Fruit fly (Drosophila melanogaster): ENCODE data around the gene CG7168.

The CG7168 gene

dm6 chr3R:18198518-18199118 is 27.3 kb downstream of the CG7168 start (continued):
- TF ChIP-seq CG2678 (tag; optimal IDR thresholded peaks at IDR 0.05) (peak; percentile 47), dmrt99B (tag; optimal IDR thresholded peaks at IDR 0.05) (peak; percentile 30), CG4328 (GFP tag; optimal IDR thresholded peaks at IDR 0.05) (peak; percentile 57), CG11398 (GFP tag; optimal IDR thresholded peaks at IDR 0.05) (peak; percentile 63), Dip3 (GFP tag; optimal IDR thresholded peaks at IDR 0.05) (no peak), CG7963 (GFP tag; IDR thresholded peaks at IDR 0.05; ENCODE audit: partially characterized antibody) (no peak), btn (GFP tag; optimal IDR thresholded peaks at IDR 0.05) (peak; percentile 49), croc (GFP tag; conservative IDR thresholded peaks at IDR 0.05) (no peak), slbo (GFP tag; IDR thresholded peaks at IDR 0.05) (no peak), wdn (GFP tag; IDR thresholded peaks at IDR 0.05) (no peak), sc (optimal IDR thresholded peaks at IDR 0.05) (no peak), sc (GFP tag; optimal IDR thresholded peaks at IDR 0.05) (no peak), CG17568 (GFP tag; optimal IDR thresholded peaks at IDR 0.05) (peak; percentile 68), aop (GFP tag; IDR thresholded peaks at IDR 0.05) (no peak), CG6683 (GFP tag; optimal IDR thresholded peaks at IDR 0.05) (peak; percentile 62)

dm6 chr3R:18197802-18198148 is 28.1 kb downstream of the CG7168 start:
- TF ChIP-seq CG8290 (GFP tag; optimal IDR thresholded peaks at IDR 0.05), result no peak
- TF ChIP-seq CG8290 (tag; optimal IDR thresholded peaks at IDR 0.05), result peak in 1 of 2 experiments; percentile 44
- TF ChIP-seq CG6813 (GFP tag; optimal IDR thresholded peaks at IDR 0.05), result no peak
- peak; percentile 64 for TF ChIP-seq CG9437 (GFP tag; optimal IDR thresholded peaks at IDR 0.05)
- peak; percentile 44; the same call in 3 of the 4 replicates for TF ChIP-seq Gug (GFP tag; IDR thresholded peaks at IDR 0.05)
- TF ChIP-seq lmd (GFP tag; IDR thresholded peaks at IDR 0.05), result no peak
- TF ChIP-seq dmrt99B (tag; optimal IDR thresholded peaks at IDR 0.05), result no peak
- peak; percentile 19 for TF ChIP-seq Ets65A (GFP tag)
- TF ChIP-seq CG14050 (GFP tag; IDR thresholded peaks at IDR 0.05), result no peak
- peak in 1 of 2 experiments; percentile 18 for TF ChIP-seq Trl (optimal IDR thresholded peaks at IDR 0.05)
- TF ChIP-seq Trl (GFP tag; optimal IDR thresholded peaks at IDR 0.05), result no peak
- TF ChIP-seq HmgZ (tag; optimal IDR thresholded peaks at IDR 0.05), result peak; percentile 4
- TF ChIP-seq Sry-β (GFP tag; optimal IDR thresholded peaks at IDR 0.05), result peak; percentile 55
- no peak for TF ChIP-seq fd64A (GFP tag; optimal IDR thresholded peaks at IDR 0.05)
- no peak for TF ChIP-seq lilli (GFP tag; optimal IDR thresholded peaks at IDR 0.05)
- TF ChIP-seq CG10565 (GFP tag; optimal IDR thresholded peaks at IDR 0.05), result no peak
- peak; percentile 65 for TF ChIP-seq CG12769 (tag; optimal IDR thresholded peaks at IDR 0.05)
- no peak for TF ChIP-seq ap (GFP tag; IDR thresholded peaks at IDR 0.05)
- peak; percentile 48 for TF ChIP-seq Med (GFP tag)
- TF ChIP-seq CG15601 (tag; optimal IDR thresholded peaks at IDR 0.05), result no peak
- TF ChIP-seq maf-S (GFP tag; optimal IDR thresholded peaks at IDR 0.05), result no peak
- TF ChIP-seq Chrac-16 (GFP tag; optimal IDR thresholded peaks at IDR 0.05), result no peak
- no peak for TF ChIP-seq HLHmδ (GFP tag; optimal IDR thresholded peaks at IDR 0.05)

dm6 chr3R:18196991-18197801 is 28.7 kb downstream of the CG7168 start:
- TF ChIP-seq CG8290 (GFP tag; optimal IDR thresholded peaks at IDR 0.05), result no peak
- peak in 1 of 2 experiments; percentile 71 for TF ChIP-seq CG8290 (tag; optimal IDR thresholded peaks at IDR 0.05)
- TF ChIP-seq CG1602 (GFP tag; optimal IDR thresholded peaks at IDR 0.05), result peak; percentile 33
- TF ChIP-seq CG11560 (tag; IDR thresholded peaks at IDR 0.05), result no peak
- TF ChIP-seq peb (GFP tag; IDR thresholded peaks at IDR 0.05), result no peak
- peak; percentile 60 for TF ChIP-seq phol (tag; optimal IDR thresholded peaks at IDR 0.05)
- TF ChIP-seq TFAM (GFP tag; optimal IDR thresholded peaks at IDR 0.05), result no peak
- TF ChIP-seq cato (GFP tag; optimal IDR thresholded peaks at IDR 0.05; ENCODE audit: borderline replicate concordance), result peak; percentile 44
- TF ChIP-seq CG15269 (tag; optimal IDR thresholded peaks at IDR 0.05), result peak; percentile 75
- no peak for TF ChIP-seq CG17612 (GFP tag; IDR thresholded peaks at IDR 0.05)
- peak; percentile 38 for TF ChIP-seq Jarid2 (GFP tag; optimal IDR thresholded peaks at IDR 0.05)
- TF ChIP-seq CG4328 (GFP tag; optimal IDR thresholded peaks at IDR 0.05), result peak; percentile 37
- TF ChIP-seq CG18599 (GFP tag; optimal IDR thresholded peaks at IDR 0.05), result peak; percentile 71
- peak; percentile 84 for TF ChIP-seq CG7556 (GFP tag; optimal IDR thresholded peaks at IDR 0.05)
- peak; percentile 66 for TF ChIP-seq CG16815 (GFP tag; optimal IDR thresholded peaks at IDR 0.05)

All from whole organism, embryonic.